Worm (Caenorhabditis elegans) whole organism, mixed stage, embryonic: ENCODE measurements around the gene F17E9.3.

ENCODE experiments used
- drap-1 ChIP-seq: fragments of 200-800 bp; sonication (Bioruptor generic); optimal IDR thresholded peaks from 3 replicates; lab custom pipeline; 2018; ENCODE audit warnings: mild to moderate bottlenecking, missing genetic modification characterization, missing compliant biosample characterization
- unc-62 ChIP-seq: fragments of 150-350 bp; optimal IDR thresholded peaks from 2 replicates; lab custom pipeline; 2014; ENCODE audit warnings: missing biosample characterization, missing genetic modification reagents, missing genetic modification characterization

- TF ChIP-seq unc-62 (GFP tag; lab: Kevin White, UChicago) (no peak), drap-1 (GFP tag; lab: Kevin White, UChicago) (no peak)
Measured at ce11 chrIV:8342385-8342784, 12.3 kb upstream of the F17E9.3 start, which contains the start of gene lgc-5.
